Worm (Caenorhabditis elegans) whole organism, L4/young adult: ENCODE results near the gene clec-57.

ENCODE experiments used
- dao-5 ChIP-seq: sonication (generic microtip); optimal IDR thresholded peaks from 2 replicates; lab custom pipeline; 2016; ENCODE audit warnings: missing genotype, missing genetic modification characterization, moderate library complexity, missing compliant biosample characterization
- him-1 ChIP-seq: sonication (generic microtip); optimal IDR thresholded peaks from 2 replicates; lab custom pipeline; 2016; ENCODE audit warnings: missing genotype, missing genetic modification reagents, missing genetic modification characterization, missing compliant biosample characterization

DNA sequence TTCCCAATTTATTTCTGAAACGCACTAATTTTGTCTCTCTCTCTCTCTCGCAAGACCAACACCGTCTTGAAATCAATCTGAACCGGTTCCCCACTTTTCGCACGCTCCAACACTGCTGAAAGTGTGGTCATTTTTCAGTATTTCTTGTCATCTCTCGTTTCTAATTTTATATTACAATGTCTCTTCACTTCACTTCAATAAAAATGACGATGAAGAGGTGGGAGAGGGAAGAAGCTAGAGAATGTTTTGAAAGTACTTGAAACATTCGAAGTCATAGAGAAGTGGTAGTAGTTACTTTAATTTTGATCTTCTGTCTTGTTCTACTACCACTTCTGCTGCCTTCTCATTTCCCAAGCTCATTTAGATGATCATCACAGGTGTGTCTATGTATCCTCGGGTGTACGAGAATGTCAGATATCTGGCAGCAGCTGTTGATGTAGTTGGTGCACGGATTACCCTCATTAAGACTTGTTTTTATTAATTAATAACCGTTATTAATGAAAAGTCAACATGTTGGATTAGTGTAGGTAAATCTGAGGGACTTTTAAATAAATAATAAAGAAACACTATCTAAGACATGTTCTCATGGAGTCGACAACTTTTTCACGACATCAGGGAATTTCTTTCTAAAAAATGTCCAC is 30.8 kb upstream of the clec-57 start:
- TF ChIP-seq dao-5 (tag; lab: Kevin White, UChicago) (no peak), him-1 (tag; lab: Kevin White, UChicago) (no peak)
